Worm (Caenorhabditis elegans) whole organism, early embryonic: ENCODE measurements around the gene T10D4.7.

Experiments
- B0310.2 ChIP-seq: sonication (generic microtip); optimal IDR thresholded peaks from 2 replicates; lab custom pipeline; 2016; ENCODE audit warnings: mild to moderate bottlenecking, missing genetic modification characterization, missing compliant biosample characterization
- F13C5.2 ChIP-seq: sonication (generic microtip); optimal IDR thresholded peaks from 2 replicates; lab custom pipeline; 2017; ENCODE audit warnings: mild to moderate bottlenecking, missing genetic modification characterization, inconsistent platforms, missing compliant biosample characterization
- aly-1 ChIP-seq: sonication (generic microtip); optimal IDR thresholded peaks from 2 replicates; lab custom pipeline; 2016; ENCODE audit warnings: missing genetic modification characterization, missing compliant biosample characterization
- ama-1 ChIP-seq: fragments of 150-350 bp; optimal IDR thresholded peaks from 2 replicates; lab custom pipeline; 2014
- ceh-13 ChIP-seq: fragments of 200-800 bp; sonication (Bioruptor generic); optimal IDR thresholded peaks from 2 replicates; lab custom pipeline; 2018; ENCODE audit warnings: mild to moderate bottlenecking, missing genetic modification characterization, missing compliant biosample characterization
- ceh-36 ChIP-seq: sonication (generic microtip); optimal IDR thresholded peaks from 2 replicates; lab custom pipeline; 2016; ENCODE audit warnings: missing genetic modification characterization, inconsistent platforms, missing compliant biosample characterization
- ets-7 ChIP-seq: sonication (generic microtip); optimal IDR thresholded peaks from 2 replicates; lab custom pipeline; 2016; ENCODE audit warnings: missing genotype, missing genetic modification characterization, missing compliant biosample characterization
- flt-1 ChIP-seq: fragments of 200-800 bp; sonication (Bioruptor generic); IDR thresholded peaks from 2 replicates; pipeline ENCODE4 v1.3.6; 2022; ENCODE audit warnings: missing genetic modification characterization, missing compliant biosample characterization
- hmbx-1 ChIP-seq: sonication (generic microtip); optimal IDR thresholded peaks from 2 replicates; lab custom pipeline; 2016; ENCODE audit warnings: mild to moderate bottlenecking, missing genetic modification characterization, missing compliant biosample characterization
- hmg-4 ChIP-seq: fragments of 200-800 bp; sonication (Bioruptor generic); optimal IDR thresholded peaks from 2 replicates; lab custom pipeline; 2018; ENCODE audit warnings: mild to moderate bottlenecking, missing genetic modification characterization, missing compliant biosample characterization
- hnd-1 ChIP-seq: sonication (generic microtip); optimal IDR thresholded peaks from 2 replicates; lab custom pipeline; 2016; ENCODE audit warnings: missing genetic modification characterization, missing compliant biosample characterization
- pes-1 ChIP-seq: fragments of 200-800 bp; sonication (Bioruptor generic); IDR thresholded peaks from 2 replicates; pipeline ENCODE4 v1.3.6; 2022; ENCODE audit warnings: missing genetic modification reagents, missing genetic modification characterization, missing compliant biosample characterization
- scrt-1 ChIP-seq: fragments of 200-800 bp; sonication (Bioruptor generic); IDR thresholded peaks from 2 replicates; pipeline ENCODE4 v1.3.6; 2022; ENCODE audit warnings: missing genetic modification characterization, missing compliant biosample characterization
- sea-1 ChIP-seq: fragments of 200-800 bp; sonication (Bioruptor generic); conservative IDR thresholded peaks from 2 replicates; pipeline ENCODE4 v1.3.6; 2022; ENCODE audit warnings: missing genetic modification characterization, missing compliant biosample characterization
- tbx-11 ChIP-seq: fragments of 200-800 bp; sonication (Bioruptor generic); IDR thresholded peaks from 2 replicates; pipeline ENCODE4 v1.3.6; 2022; ENCODE audit warnings: missing genetic modification characterization, missing compliant biosample characterization
- tbx-37 ChIP-seq: fragments of 200-800 bp; sonication (Bioruptor generic); conservative IDR thresholded peaks from 2 replicates; pipeline ENCODE4 v1.3.6; 2022; ENCODE audit warnings: missing genetic modification reagents, missing genetic modification characterization, missing compliant biosample characterization
- tra-4 ChIP-seq: sonication (generic microtip); optimal IDR thresholded peaks from 2 replicates; lab custom pipeline; 2017; ENCODE audit warnings: missing genetic modification characterization, missing compliant biosample characterization

The T10D4.7 gene

ce11 chrII:3108101-3108500 is 9.5 kb upstream of the T10D4.7 start:
- TF ChIP-seq tra-4 (tag; lab: Kevin White, UChicago) (no peak), flt-1 (GFP tag; lab: Robert Waterston, UW) (no peak), tbx-37 (GFP tag; lab: Robert Waterston, UW) (no peak), ama-1 (lab: Kevin White, UChicago) (no peak), hmg-4 (GFP tag; lab: Kevin White, UChicago) (no peak), ceh-13 (GFP tag; lab: Kevin White, UChicago) (no peak), ceh-36 (tag; lab: Kevin White, UChicago) (no peak), aly-1 (tag; lab: Kevin White, UChicago) (no peak), hmbx-1 (tag; lab: Kevin White, UChicago) (no peak), scrt-1 (no peak)

DNA sequence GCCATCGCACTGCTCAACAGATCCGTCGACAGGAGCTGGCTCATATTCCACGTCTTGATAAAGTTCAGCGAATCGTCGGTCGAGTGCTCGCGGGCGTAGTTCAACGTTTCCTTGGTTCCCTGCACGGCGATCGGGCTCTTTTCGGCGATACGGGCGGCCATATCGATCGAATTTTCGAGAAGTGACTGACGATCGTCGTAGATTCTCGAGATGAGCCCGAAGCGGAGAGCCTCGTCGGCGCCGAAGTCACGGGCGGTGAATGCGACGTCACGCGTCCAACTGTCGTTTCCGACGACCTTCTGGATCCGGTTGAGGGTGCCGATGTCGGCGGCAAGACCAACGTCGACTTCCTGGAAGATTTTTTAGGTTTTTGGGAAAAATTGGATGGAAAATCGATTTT is 8.0 kb upstream of the T10D4.7 start:
- TF ChIP-seq F13C5.2 (tag; lab: Kevin White, UChicago) (no peak), hnd-1 (no peak), aly-1 (tag; lab: Kevin White, UChicago) (no peak), ceh-36 (tag; lab: Kevin White, UChicago) (no peak), tbx-37 (GFP tag; lab: Robert Waterston, UW) (no peak), ets-7 (no peak), scrt-1 (no peak), sea-1 (GFP tag; lab: Robert Waterston, UW) (no peak), flt-1 (GFP tag; lab: Robert Waterston, UW) (no peak), tbx-11 (no peak), ama-1 (lab: Kevin White, UChicago) (no peak), hmg-4 (GFP tag; lab: Kevin White, UChicago) (no peak), B0310.2 (tag; lab: Kevin White, UChicago) (no peak), ceh-13 (GFP tag; lab: Kevin White, UChicago) (no peak)

ce11 chrII:3110099-3110498 is 7.5 kb upstream of the T10D4.7 start:
- TF ChIP-seq pes-1 (GFP tag; lab: Robert Waterston, UW): no peak
- no peak for TF ChIP-seq aly-1 (tag; lab: Kevin White, UChicago)

ce11 chrII:3111147-3111546 is 6.4 kb upstream of the T10D4.7 start, which contains the start of gene Y25C1A.13:
Gene Y25C1A.13 (minus strand): TSS chrII:3111247.
- TF ChIP-seq hmbx-1 (tag; lab: Kevin White, UChicago) (no peak), B0310.2 (tag; lab: Kevin White, UChicago) (no peak), sea-1 (GFP tag; lab: Robert Waterston, UW) (no peak), F13C5.2 (tag; lab: Kevin White, UChicago) (no peak), hmg-4 (GFP tag; lab: Kevin White, UChicago) (no peak), ceh-36 (tag; lab: Kevin White, UChicago) (no peak), scrt-1 (no peak), aly-1 (tag; lab: Kevin White, UChicago) (no peak), ets-7 (no peak), tbx-11 (no peak), pes-1 (GFP tag; lab: Robert Waterston, UW) (no peak), hnd-1 (no peak), tra-4 (tag; lab: Kevin White, UChicago) (no peak)

DNA sequence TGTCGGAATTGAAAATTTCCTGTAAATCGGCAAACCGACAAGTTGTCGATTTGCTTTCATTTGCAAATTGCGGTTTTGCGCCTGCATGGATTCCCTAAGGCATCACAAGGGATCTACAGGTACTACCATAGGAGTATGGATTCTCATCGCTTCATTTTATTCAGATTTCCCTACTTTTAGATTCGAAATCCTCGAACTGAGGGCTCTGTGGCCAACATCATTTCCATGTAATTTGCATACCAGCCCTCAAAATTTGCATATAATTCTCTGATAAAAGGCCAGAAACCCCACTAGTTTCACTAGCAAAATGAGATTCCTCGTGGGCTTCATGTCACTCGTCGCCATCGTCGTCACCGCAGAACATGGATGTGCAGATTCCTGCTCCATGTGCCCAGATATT is 5.3 kb upstream of the T10D4.7 start, which contains the start of gene Y25C1A.2:
TSS of gene Y25C1A.2 (plus strand) at position 301 of the 400 bp plus-strand sequence.
- no peak for TF ChIP-seq tbx-37 (GFP tag; lab: Robert Waterston, UW)
- no peak for TF ChIP-seq flt-1 (GFP tag; lab: Robert Waterston, UW)
- no peak for TF ChIP-seq hmg-4 (GFP tag; lab: Kevin White, UChicago)
- no peak for TF ChIP-seq aly-1 (tag; lab: Kevin White, UChicago)
- TF ChIP-seq ama-1 (lab: Kevin White, UChicago): no peak
- TF ChIP-seq scrt-1: no peak
- no peak for TF ChIP-seq sea-1 (GFP tag; lab: Robert Waterston, UW)

ce11 chrII:3113289-3113688 is 4.3 kb upstream of the T10D4.7 start:
- TF ChIP-seq tbx-11: no peak
- TF ChIP-seq aly-1 (tag; lab: Kevin White, UChicago): no peak
- no peak for TF ChIP-seq ets-7
- no peak for TF ChIP-seq ama-1 (lab: Kevin White, UChicago)
- no peak for TF ChIP-seq pes-1 (GFP tag; lab: Robert Waterston, UW)
- no peak for TF ChIP-seq sea-1 (GFP tag; lab: Robert Waterston, UW)
- TF ChIP-seq flt-1 (GFP tag; lab: Robert Waterston, UW): no peak
- TF ChIP-seq F13C5.2 (tag; lab: Kevin White, UChicago): no peak
- no peak for TF ChIP-seq hnd-1
- no peak for TF ChIP-seq ceh-36 (tag; lab: Kevin White, UChicago)
- no peak for TF ChIP-seq hmg-4 (GFP tag; lab: Kevin White, UChicago)

ce11 chrII:3113934-3114333 is 3.6 kb upstream of the T10D4.7 start, which contains the start of gene clec-123:
Gene clec-123 (plus strand): TSS chrII:3114234.
- TF ChIP-seq scrt-1 (no peak), B0310.2 (tag; lab: Kevin White, UChicago) (no peak), ceh-13 (GFP tag; lab: Kevin White, UChicago) (no peak), flt-1 (GFP tag; lab: Robert Waterston, UW) (no peak), tbx-11 (no peak), tbx-37 (GFP tag; lab: Robert Waterston, UW) (no peak), F13C5.2 (tag; lab: Kevin White, UChicago) (no peak), aly-1 (tag; lab: Kevin White, UChicago) (no peak), ama-1 (lab: Kevin White, UChicago) (no peak), ceh-36 (tag; lab: Kevin White, UChicago) (no peak), sea-1 (GFP tag; lab: Robert Waterston, UW) (no peak), hmg-4 (GFP tag; lab: Kevin White, UChicago) (no peak), tra-4 (tag; lab: Kevin White, UChicago) (no peak), hmbx-1 (tag; lab: Kevin White, UChicago) (no peak), hnd-1 (no peak), pes-1 (GFP tag; lab: Robert Waterston, UW) (no peak)
